Worm (Caenorhabditis elegans): ENCODE results near the gene C44C1.1.
A peak's percentile ranks its signal among the peaks of the same experiment; 100 is the strongest.

DNA sequence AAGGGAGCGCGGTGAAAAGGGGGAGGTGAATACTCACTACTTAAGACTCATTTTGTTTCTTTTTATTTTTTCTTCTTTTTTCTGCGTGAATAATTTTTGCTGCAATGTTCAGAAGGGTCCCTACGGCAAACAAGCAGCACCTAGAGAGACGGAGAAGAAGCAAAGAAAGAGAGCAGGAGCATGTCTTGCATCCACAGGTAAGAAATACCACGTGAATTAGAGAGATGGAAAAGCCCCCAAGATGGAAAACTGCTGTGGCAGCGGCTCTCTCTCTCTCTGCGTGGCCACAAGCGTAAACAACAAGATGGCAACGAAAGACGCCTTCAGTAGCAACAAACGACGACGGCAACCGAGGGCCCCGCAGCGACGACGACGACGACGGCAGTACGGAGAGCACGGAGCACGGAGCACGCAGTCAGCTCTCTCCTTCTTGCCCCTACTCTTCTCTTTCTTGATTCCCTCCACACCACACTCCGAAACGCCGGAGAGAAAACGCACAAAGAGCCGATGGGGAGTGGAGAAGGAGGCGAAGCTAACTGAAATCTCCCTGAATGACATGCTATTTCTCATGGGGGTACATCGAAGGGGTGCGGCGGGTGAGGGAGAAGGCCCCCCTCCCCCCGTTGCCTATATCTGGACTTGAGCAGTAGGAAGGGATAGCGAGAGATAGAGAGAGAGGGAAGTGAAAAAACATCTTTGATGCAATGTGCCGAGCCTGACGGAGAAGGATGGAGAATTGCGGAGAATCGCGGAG is 12.3 kb downstream of the C44C1.1 start:
- no peak for TF ChIP-seq nhr-76 (tag; optimal IDR thresholded peaks at IDR 0.05)
- TF ChIP-seq snpc-4 (tag; optimal IDR thresholded peaks at IDR 0.05): peak; percentile 55
- no peak for TF ChIP-seq nhr-12 (tag; optimal IDR thresholded peaks at IDR 0.05)
- TF ChIP-seq unc-39 (tag; optimal IDR thresholded peaks at IDR 0.05): no peak
- no peak for TF ChIP-seq ama-1 (optimal IDR thresholded peaks at IDR 0.05)
- TF ChIP-seq nhr-11 (tag; optimal IDR thresholded peaks at IDR 0.05): no peak
- no peak for TF ChIP-seq nhr-28 (tag; optimal IDR thresholded peaks at IDR 0.05)
